Worm (Caenorhabditis elegans) whole organism, midembryonic: ENCODE measurements around the gene Y116F11B.8.

ENCODE experiments used
- T22C8.4 ChIP-seq: fragments of 200-800 bp; sonication (Bioruptor generic); IDR thresholded peaks from 2 replicates; pipeline ENCODE4 v1.3.6; 2022; ENCODE audit warnings: missing genetic modification characterization, missing compliant biosample characterization
- cog-1 ChIP-seq: sonication (generic microtip); optimal IDR thresholded peaks from 2 replicates; lab custom pipeline; 2016; ENCODE audit warnings: missing genetic modification characterization, missing compliant biosample characterization
- flt-1 ChIP-seq: fragments of 200-800 bp; sonication (Bioruptor generic); IDR thresholded peaks from 2 replicates; pipeline ENCODE4 v1.3.6; 2022; ENCODE audit warnings: missing genetic modification characterization, missing compliant biosample characterization
- ref-1 ChIP-seq: fragments of 200-800 bp; sonication (Bioruptor generic); conservative IDR thresholded peaks from 2 replicates; pipeline ENCODE4 v1.3.6; 2022; ENCODE audit warnings: missing genetic modification reagents, missing genetic modification characterization, missing compliant biosample characterization
- tab-1 ChIP-seq: fragments of 200-800 bp; sonication (Bioruptor generic); IDR thresholded peaks from 2 replicates; pipeline ENCODE4 v1.3.6; 2022; ENCODE audit warnings: missing genetic modification characterization, missing compliant biosample characterization
- ztf-23 ChIP-seq: fragments of 200-800 bp; sonication (Bioruptor generic); IDR thresholded peaks from 2 replicates; pipeline ENCODE4 v1.3.6; 2022; ENCODE audit warnings: missing genetic modification reagents, missing genetic modification characterization, missing compliant biosample characterization
- ztf-29 ChIP-seq: fragments of 200-800 bp; sonication (Bioruptor generic); IDR thresholded peaks from 2 replicates; pipeline ENCODE4 v1.3.6; 2022; ENCODE audit warnings: missing genetic modification reagents, missing genetic modification characterization, missing compliant biosample characterization

- TF ChIP-seq T22C8.4 = peak; percentile 90
- TF ChIP-seq tab-1 (GFP tag; lab: Robert Waterston, UW) = no peak
- no peak for TF ChIP-seq cog-1 (tag; lab: Kevin White, UChicago)
- no peak for TF ChIP-seq flt-1 (GFP tag; lab: Robert Waterston, UW)
- no peak for TF ChIP-seq ztf-29 (GFP tag; lab: Robert Waterston, UW)
- TF ChIP-seq ref-1 (GFP tag; lab: Robert Waterston, UW) = no peak
- no peak for TF ChIP-seq ztf-23 (GFP tag; lab: Robert Waterston, UW)
Measured at ce11 chrV:19905988-19906387, 48.6 kb downstream of the Y116F11B.8 start.
